Worm (Caenorhabditis elegans): ENCODE data around the gene F21H7.12.

Gene F21H7.12

DNA sequence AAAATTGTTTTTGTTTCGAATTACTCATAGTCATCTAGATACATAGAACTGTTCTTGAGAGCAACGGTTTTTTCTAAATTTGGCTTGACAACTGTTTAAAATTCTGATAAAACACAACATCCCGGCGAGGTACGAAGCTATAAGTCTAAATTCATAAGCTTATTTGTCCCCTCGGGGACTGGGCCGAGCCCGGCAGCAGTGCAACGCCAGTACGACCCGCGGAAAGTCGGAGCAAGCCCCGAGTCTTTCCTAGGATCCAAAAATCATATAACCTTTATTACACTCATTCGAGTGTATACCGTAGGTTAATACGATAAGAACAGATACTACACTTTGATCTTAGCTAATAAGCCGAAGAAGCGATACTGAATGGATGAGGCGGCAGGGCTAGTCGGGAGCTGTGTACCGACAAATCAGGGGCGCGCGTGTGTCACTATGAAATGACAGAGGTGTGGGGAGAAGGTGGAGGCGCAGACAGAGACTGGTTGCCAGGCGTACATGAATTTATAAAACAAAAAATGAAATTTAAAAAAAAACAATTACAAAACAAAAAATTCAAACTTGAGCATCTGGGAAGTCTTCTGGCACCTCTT, 4.3 kb upstream of the F21H7.12 start:
- TF ChIP-seq pes-1 (GFP tag; IDR thresholded peaks at IDR 0.05) (no peak), ceh-36 (tag; optimal IDR thresholded peaks at IDR 0.05) (no peak), B0310.2 (tag; optimal IDR thresholded peaks at IDR 0.05) (no peak)

DNA sequence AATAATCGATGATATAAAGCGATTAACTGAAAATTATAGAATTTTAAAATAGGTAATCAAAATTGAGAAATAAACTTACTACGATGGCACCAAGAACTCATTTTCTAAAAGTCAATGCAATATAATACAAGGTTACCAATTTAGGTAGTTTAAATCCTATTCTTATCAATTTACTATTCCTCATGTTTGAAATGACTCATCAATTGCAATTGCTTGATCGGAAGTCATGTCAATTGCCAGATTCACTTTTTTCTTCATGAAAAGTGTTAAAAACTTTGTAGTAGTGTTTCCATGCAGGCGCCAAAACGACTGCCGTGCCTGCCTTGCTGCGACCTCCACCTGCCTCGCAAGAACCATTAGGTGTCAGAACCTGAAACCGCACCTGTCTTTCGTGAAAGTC, 3.4 kb upstream of the F21H7.12 start, which contains the start of gene F11A5.13:
Gene F11A5.13, minus strand, starts transcription at position 101 of the 400 bp plus-strand sequence.
- TF ChIP-seq ceh-13 (GFP tag; optimal IDR thresholded peaks at IDR 0.05) (no peak), ets-7 (tag; optimal IDR thresholded peaks at IDR 0.05) (no peak), B0310.2 (tag; optimal IDR thresholded peaks at IDR 0.05) (no peak), aly-1 (tag; optimal IDR thresholded peaks at IDR 0.05) (no peak), hnd-1 (tag; optimal IDR thresholded peaks at IDR 0.05) (no peak)

DNA sequence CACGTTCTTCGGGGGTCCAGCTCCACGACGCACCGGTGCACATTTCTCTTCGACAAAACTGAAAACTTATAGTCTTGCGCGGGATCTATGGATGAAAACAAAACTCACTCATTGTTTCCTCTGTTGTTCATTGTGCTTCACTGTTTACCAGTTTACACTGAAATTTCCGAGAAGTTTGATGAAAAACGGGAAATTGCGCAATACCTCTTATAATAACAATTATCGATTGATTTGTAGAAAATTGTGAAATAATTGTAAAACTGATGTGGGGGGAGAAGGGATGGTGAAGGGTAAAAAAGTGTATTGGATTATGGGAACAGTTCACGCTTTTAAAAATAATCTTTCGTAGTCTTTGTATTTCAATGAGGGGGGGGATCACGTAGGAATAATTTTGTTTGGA, 526 bp upstream of the F21H7.12 start:
- TF ChIP-seq ama-1 (optimal IDR thresholded peaks at IDR 0.05), result no peak
- no peak for TF ChIP-seq hmg-4 (GFP tag; optimal IDR thresholded peaks at IDR 0.05)
- TF ChIP-seq aly-1 (tag; optimal IDR thresholded peaks at IDR 0.05), result no peak
- TF ChIP-seq F13C5.2 (tag; optimal IDR thresholded peaks at IDR 0.05), result no peak
- no peak for TF ChIP-seq hnd-1 (tag; optimal IDR thresholded peaks at IDR 0.05)

DNA sequence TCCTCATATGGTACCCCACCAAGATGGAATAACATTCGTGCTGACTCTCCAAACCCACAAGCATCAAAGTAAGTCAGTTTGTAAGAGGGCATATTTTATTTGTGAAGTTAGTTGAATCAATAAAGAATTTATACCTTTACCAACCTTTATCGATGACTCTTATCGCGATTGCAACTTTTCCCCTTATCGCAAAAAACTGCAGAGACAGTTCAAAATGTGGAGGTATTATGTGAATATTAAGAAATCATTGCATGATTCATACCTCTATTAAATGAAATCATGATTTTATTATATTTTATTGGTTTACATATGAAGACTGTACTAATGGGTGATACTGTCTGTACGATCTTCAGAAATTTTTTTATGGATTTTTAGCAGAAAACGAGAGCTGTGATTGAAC, 2.2 kb downstream of the F21H7.12 start, which contains the start of gene gst-22:
Gene gst-22, minus strand, starts transcription at position 103 of the 400 bp plus-strand sequence.
- TF ChIP-seq flt-1 (GFP tag; IDR thresholded peaks at IDR 0.05), result no peak
- TF ChIP-seq ets-7 (tag; optimal IDR thresholded peaks at IDR 0.05), result no peak
- TF ChIP-seq ceh-13 (GFP tag; optimal IDR thresholded peaks at IDR 0.05), result no peak

DNA sequence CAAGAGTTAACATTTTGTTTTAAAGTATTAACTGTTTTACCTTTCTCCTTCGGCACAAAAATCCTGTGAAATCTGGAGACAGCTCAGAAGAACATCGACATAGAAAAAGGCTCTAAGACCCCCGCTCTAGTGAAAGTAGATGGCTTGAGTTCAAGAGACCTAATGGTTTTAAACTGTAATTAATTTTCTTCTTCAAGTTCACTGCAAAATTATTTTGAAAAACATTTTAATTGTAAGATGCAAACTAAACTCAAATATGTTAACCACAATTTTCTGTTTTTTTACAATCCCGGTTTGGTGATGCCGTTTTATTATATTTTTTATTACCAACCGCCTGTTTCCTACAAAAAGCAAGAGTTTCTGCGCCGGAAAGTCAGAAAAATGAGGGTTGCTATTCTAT, 3.7 kb downstream of the F21H7.12 start, which contains the start of gene clec-233:
Gene clec-233, plus strand, starts transcription at position 301 of the 400 bp plus-strand sequence.
- no peak for TF ChIP-seq sea-1 (GFP tag; conservative IDR thresholded peaks at IDR 0.05)
- no peak for TF ChIP-seq hnd-1 (tag; optimal IDR thresholded peaks at IDR 0.05)
- no peak for TF ChIP-seq tbx-37 (GFP tag; conservative IDR thresholded peaks at IDR 0.05)
- no peak for TF ChIP-seq ceh-13 (GFP tag; optimal IDR thresholded peaks at IDR 0.05)
- no peak for TF ChIP-seq F13C5.2 (tag; optimal IDR thresholded peaks at IDR 0.05)
- TF ChIP-seq tra-4 (tag; optimal IDR thresholded peaks at IDR 0.05), result no peak
- TF ChIP-seq ets-7 (tag; optimal IDR thresholded peaks at IDR 0.05), result no peak
- TF ChIP-seq pes-1 (GFP tag; IDR thresholded peaks at IDR 0.05), result no peak
- no peak for TF ChIP-seq scrt-1 (GFP tag; IDR thresholded peaks at IDR 0.05)
- no peak for TF ChIP-seq hmbx-1 (tag; optimal IDR thresholded peaks at IDR 0.05)
- no peak for TF ChIP-seq hmg-4 (GFP tag; optimal IDR thresholded peaks at IDR 0.05)
- TF ChIP-seq B0310.2 (tag; optimal IDR thresholded peaks at IDR 0.05), result no peak
- no peak for TF ChIP-seq ama-1 (optimal IDR thresholded peaks at IDR 0.05)
- no peak for TF ChIP-seq flt-1 (GFP tag; IDR thresholded peaks at IDR 0.05)
- TF ChIP-seq ceh-36 (tag; optimal IDR thresholded peaks at IDR 0.05), result no peak
- TF ChIP-seq aly-1 (tag; optimal IDR thresholded peaks at IDR 0.05), result no peak
- no peak for TF ChIP-seq tbx-11 (GFP tag; IDR thresholded peaks at IDR 0.05)

DNA sequence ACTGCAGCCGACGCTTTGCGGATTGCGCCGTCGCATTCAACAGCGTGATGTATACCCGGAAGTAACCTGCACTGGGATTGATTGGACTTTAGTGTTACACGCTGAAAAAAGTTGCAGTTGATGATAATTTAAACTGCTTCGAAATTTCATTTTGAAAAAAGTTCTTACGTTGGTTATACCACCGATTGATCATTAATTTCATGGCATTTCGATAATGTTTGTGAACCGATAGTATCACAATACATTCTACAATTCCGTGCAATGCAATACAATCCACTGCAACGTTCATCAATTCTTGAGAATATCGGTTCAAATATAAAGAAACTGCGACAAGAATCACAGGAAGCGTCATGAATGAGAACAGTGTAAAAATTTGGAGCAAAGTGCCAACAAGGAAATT, 5.2 kb downstream of the F21H7.12 start, which contains the start of gene F21H7.3:
Gene F21H7.3, minus strand, starts transcription at position 101 of the 400 bp plus-strand sequence.
- TF ChIP-seq B0310.2 (tag; optimal IDR thresholded peaks at IDR 0.05) (no peak), pes-1 (GFP tag; IDR thresholded peaks at IDR 0.05) (no peak), tra-4 (tag; optimal IDR thresholded peaks at IDR 0.05) (no peak), sea-1 (GFP tag; conservative IDR thresholded peaks at IDR 0.05) (no peak), ets-7 (tag; optimal IDR thresholded peaks at IDR 0.05) (no peak), ceh-36 (tag; optimal IDR thresholded peaks at IDR 0.05) (no peak)

DNA sequence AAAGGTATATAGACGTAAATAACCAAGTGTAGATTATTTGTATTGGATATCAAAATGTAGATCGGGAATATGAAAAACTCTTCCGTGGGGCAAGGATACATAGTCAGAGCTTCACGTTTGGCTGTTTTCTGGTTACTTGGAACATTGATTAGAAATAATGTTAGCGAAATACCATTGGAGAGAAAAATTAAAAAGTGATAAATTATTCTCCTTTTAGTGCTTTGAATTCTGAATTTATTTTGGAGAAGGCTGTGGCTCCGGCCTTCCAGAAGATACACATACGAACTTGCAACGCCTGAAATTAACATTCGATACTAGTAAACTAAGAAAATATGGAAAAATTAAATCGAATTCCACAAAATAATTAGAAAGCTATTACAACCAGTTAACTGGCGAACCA, 5.7 kb downstream of the F21H7.12 start, which contains the start of gene srh-98:
Gene srh-98, minus strand, starts transcription at position 101 of the 400 bp plus-strand sequence.
- no peak for TF ChIP-seq tbx-11 (GFP tag; IDR thresholded peaks at IDR 0.05)
- TF ChIP-seq pes-1 (GFP tag; IDR thresholded peaks at IDR 0.05), result no peak

DNA sequence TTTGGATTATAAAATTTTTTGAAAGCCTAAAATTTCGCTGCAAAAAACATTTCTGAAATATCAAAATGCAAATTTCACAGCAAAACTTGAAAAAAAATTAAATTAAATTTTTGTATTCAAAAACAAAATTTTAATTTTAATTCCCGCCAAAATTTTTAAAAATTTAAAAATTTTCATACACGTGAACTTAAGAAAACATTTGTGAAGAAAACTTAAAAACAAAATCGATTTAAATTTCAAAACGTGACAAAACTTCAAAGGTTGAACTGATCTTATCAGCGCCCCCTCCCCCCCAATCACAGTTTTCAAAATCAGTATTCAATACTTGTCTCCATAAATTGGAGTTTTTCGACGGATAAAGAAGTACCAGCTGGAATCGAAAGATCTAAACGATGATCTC, 7.3 kb downstream of the F21H7.12 start, which contains the start of gene F21H7.5:
Gene F21H7.5, plus strand, starts transcription at position 301 of the 400 bp plus-strand sequence.
- TF ChIP-seq flt-1 (GFP tag; IDR thresholded peaks at IDR 0.05) (no peak), hnd-1 (tag; optimal IDR thresholded peaks at IDR 0.05) (no peak), pes-1 (GFP tag; IDR thresholded peaks at IDR 0.05) (no peak), scrt-1 (GFP tag; IDR thresholded peaks at IDR 0.05) (no peak), F13C5.2 (tag; optimal IDR thresholded peaks at IDR 0.05) (no peak), ceh-13 (GFP tag; optimal IDR thresholded peaks at IDR 0.05) (no peak), tra-4 (tag; optimal IDR thresholded peaks at IDR 0.05) (no peak), tbx-11 (GFP tag; IDR thresholded peaks at IDR 0.05) (no peak), sea-1 (GFP tag; conservative IDR thresholded peaks at IDR 0.05) (no peak), ets-7 (tag; optimal IDR thresholded peaks at IDR 0.05) (no peak), aly-1 (tag; optimal IDR thresholded peaks at IDR 0.05) (no peak), B0310.2 (tag; optimal IDR thresholded peaks at IDR 0.05) (no peak), ama-1 (optimal IDR thresholded peaks at IDR 0.05) (no peak), hmg-4 (GFP tag; optimal IDR thresholded peaks at IDR 0.05) (no peak), ceh-36 (tag; optimal IDR thresholded peaks at IDR 0.05) (no peak)

DNA sequence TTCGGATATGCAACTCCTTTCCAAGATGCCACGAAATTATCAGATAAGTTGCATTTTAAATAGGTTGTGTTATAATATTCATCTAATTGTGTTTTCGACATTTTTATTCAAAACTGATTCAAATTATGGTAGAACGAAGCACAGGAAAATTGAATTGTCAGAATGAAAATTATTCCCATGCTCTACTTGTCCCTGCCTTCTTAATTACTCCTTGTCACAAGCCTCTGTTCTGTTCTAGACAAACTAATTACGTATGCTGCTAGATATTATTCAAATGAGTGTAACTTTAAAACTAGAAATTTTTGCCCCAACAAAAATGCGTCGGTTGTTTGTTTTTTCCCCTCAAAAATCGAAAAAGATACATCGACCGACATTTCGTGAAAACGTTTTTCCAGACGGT, 14.1 kb downstream of the F21H7.12 start, which contains the start of gene srh-104:
Gene srh-104, minus strand, starts transcription at position 101 of the 400 bp plus-strand sequence.
- TF ChIP-seq hmbx-1 (tag; optimal IDR thresholded peaks at IDR 0.05) (no peak), pes-1 (GFP tag; IDR thresholded peaks at IDR 0.05) (no peak)

All from whole organism, early embryonic.